Worm (Caenorhabditis elegans) whole organism, L3 larva: ENCODE data around the gene Y68A4A.13.
"Not testable (repeated sequence)": the region's sequence is repeated elsewhere in the genome, so short reads cannot be mapped to it uniquely, and the experiment has no call there.

Source experiments
- aly-2 ChIP-seq: fragments of 150-350 bp; optimal IDR thresholded peaks from 2 replicates; lab custom pipeline; 2014; ENCODE audit warnings: missing biosample characterization, missing genetic modification characterization
- ama-1 ChIP-seq: fragments of 150-350 bp; optimal IDR thresholded peaks from 2 replicates; lab custom pipeline; 2018
- ceh-16 ChIP-seq: sonication (generic microtip); optimal IDR thresholded peaks from 2 replicates; lab custom pipeline; 2017; ENCODE audit warnings: missing biosample characterization, missing genetic modification characterization
- ceh-28 ChIP-seq: fragments of 150-350 bp; optimal IDR thresholded peaks from 2 replicates; lab custom pipeline; 2014; ENCODE audit warnings: missing biosample characterization, missing genetic modification reagents, missing genetic modification characterization
- ceh-82 ChIP-seq: fragments of 150-350 bp; optimal IDR thresholded peaks from 2 replicates; lab custom pipeline; 2014; ENCODE audit warnings: missing biosample characterization, missing genetic modification characterization
- ceh-9 ChIP-seq: sonication (generic microtip); optimal IDR thresholded peaks from 2 replicates; lab custom pipeline; 2018; ENCODE audit warnings: missing biosample characterization, missing genetic modification characterization
- daf-12 ChIP-seq: fragments of 150-350 bp; optimal IDR thresholded peaks from 2 replicates; lab custom pipeline; 2014; ENCODE audit warnings: missing biosample characterization, missing genetic modification reagents, missing genetic modification characterization
- egl-5 ChIP-seq: fragments of 150-350 bp; optimal IDR thresholded peaks from 2 replicates; lab custom pipeline; 2017; ENCODE audit warnings: missing biosample characterization, missing genetic modification reagents, missing genetic modification characterization, inconsistent platforms
- elt-1 ChIP-seq: fragments of 150-350 bp; optimal IDR thresholded peaks from 2 replicates; lab custom pipeline; 2014; ENCODE audit warnings: missing biosample characterization, missing genetic modification characterization
- elt-2 ChIP-seq: sonication (generic microtip); optimal IDR thresholded peaks from 2 replicates; lab custom pipeline; 2016; ENCODE audit warnings: missing genetic modification reagents, mild to moderate bottlenecking, missing genetic modification characterization, missing compliant biosample characterization
- elt-3 ChIP-seq, 3 experiments: fragments of 150-350 bp in 1 of 3; sonication (generic microtip) in 2 of 3; optimal IDR thresholded peaks; 2 replicates in 2 of 3; 4 replicates in 1 of 3; lab custom pipeline; 2014 to 2017; ENCODE audit warnings: missing biosample characterization in 3 of 3, missing genetic modification characterization in 3 of 3
- eor-1 ChIP-seq, 2 experiments: fragments of 150-350 bp; optimal IDR thresholded peaks; 2 replicates each; lab custom pipeline; 2014 to 2018; ENCODE audit warnings: missing biosample characterization in 2 of 2, missing genetic modification characterization in 2 of 2
- fkh-10 ChIP-seq: sonication (generic microtip); optimal IDR thresholded peaks from 2 replicates; lab custom pipeline; 2017; ENCODE audit warnings: missing biosample characterization, missing genetic modification reagents, missing genetic modification characterization
- fkh-2 ChIP-seq: fragments of 150-350 bp; optimal IDR thresholded peaks from 2 replicates; lab custom pipeline; 2014; ENCODE audit warnings: missing biosample characterization, missing genetic modification reagents, missing genetic modification characterization
- fos-1 ChIP-seq: fragments of 150-350 bp; optimal IDR thresholded peaks from 2 replicates; lab custom pipeline; 2014; ENCODE audit warnings: missing biosample characterization, missing genetic modification characterization
- hmg-11 ChIP-seq: sonication (generic microtip); optimal IDR thresholded peaks from 2 replicates; lab custom pipeline; 2016; ENCODE audit warnings: missing genetic modification characterization, missing compliant biosample characterization
- jun-1 ChIP-seq: fragments of 150-350 bp; optimal IDR thresholded peaks from 2 replicates; lab custom pipeline; 2014; ENCODE audit warnings: missing biosample characterization, missing genetic modification reagents, missing genetic modification characterization
- lin-15B ChIP-seq: fragments of 150-350 bp; optimal IDR thresholded peaks from 2 replicates; lab custom pipeline; 2014; ENCODE audit warnings: missing biosample characterization, missing genetic modification characterization
- lin-39 ChIP-seq: fragments of 150-350 bp; optimal IDR thresholded peaks from 2 replicates; lab custom pipeline; 2018; ENCODE audit warnings: missing biosample characterization, missing genetic modification reagents, missing genetic modification characterization
- mdl-1 ChIP-seq: fragments of 150-350 bp; optimal IDR thresholded peaks from 2 replicates; lab custom pipeline; 2014; ENCODE audit warnings: missing biosample characterization, missing genetic modification characterization
- mml-1 ChIP-seq: fragments of 150-350 bp; sonication (generic microtip); optimal IDR thresholded peaks from 3 replicates; lab custom pipeline; 2014; ENCODE audit warnings: missing biosample characterization, missing genetic modification characterization
- nfya-1 ChIP-seq: sonication (generic microtip); optimal IDR thresholded peaks from 2 replicates; lab custom pipeline; 2017; ENCODE audit warnings: missing genetic modification characterization, mild to moderate bottlenecking, missing compliant biosample characterization, antibody characterized with exemption, moderate library complexity; ENCODE audit not compliant: insufficient read depth
- nhr-11 ChIP-seq: fragments of 150-350 bp; optimal IDR thresholded peaks from 2 replicates; lab custom pipeline; 2014; ENCODE audit warnings: missing biosample characterization, missing genetic modification characterization
- nhr-12 ChIP-seq: fragments of 150-350 bp; optimal IDR thresholded peaks from 2 replicates; lab custom pipeline; 2014; ENCODE audit warnings: missing biosample characterization, missing genetic modification characterization
- nhr-23 ChIP-seq: fragments of 150-350 bp; optimal IDR thresholded peaks from 2 replicates; lab custom pipeline; 2014; ENCODE audit warnings: missing biosample characterization, missing genetic modification reagents, missing genetic modification characterization
- nhr-25 ChIP-seq: sonication (generic microtip); optimal IDR thresholded peaks from 2 replicates; lab custom pipeline; 2017; ENCODE audit warnings: missing biosample characterization, missing genetic modification characterization
- nhr-28 ChIP-seq: fragments of 150-350 bp; optimal IDR thresholded peaks from 2 replicates; lab custom pipeline; 2014; ENCODE audit warnings: missing biosample characterization, missing genetic modification characterization
- nhr-76 ChIP-seq: fragments of 150-350 bp; sonication (generic microtip); optimal IDR thresholded peaks from 5 replicates; lab custom pipeline; 2014; ENCODE audit warnings: missing biosample characterization, missing genetic modification characterization
- nhr-77 ChIP-seq: fragments of 150-350 bp; optimal IDR thresholded peaks from 2 replicates; lab custom pipeline; 2014; ENCODE audit warnings: missing biosample characterization, missing genetic modification characterization
- pha-4 ChIP-seq: fragments of 150-350 bp; optimal IDR thresholded peaks from 2 replicates; lab custom pipeline; 2014; ENCODE audit warnings: missing biosample characterization, missing genetic modification reagents, missing genetic modification characterization
- pqm-1 ChIP-seq: fragments of 150-350 bp; optimal IDR thresholded peaks from 2 replicates; lab custom pipeline; 2017; ENCODE audit warnings: missing biosample characterization, missing genetic modification characterization, inconsistent platforms
- sea-2 ChIP-seq: fragments of 150-350 bp; sonication (generic microtip); optimal IDR thresholded peaks from 4 replicates; lab custom pipeline; 2014; ENCODE audit warnings: missing biosample characterization, missing genetic modification reagents, missing genetic modification characterization
- skn-1 ChIP-seq: fragments of 150-350 bp; optimal IDR thresholded peaks from 2 replicates; lab custom pipeline; 2014; ENCODE audit warnings: missing biosample characterization, missing genetic modification characterization
- tbx-2 ChIP-seq: sonication (generic microtip); optimal IDR thresholded peaks from 2 replicates; lab custom pipeline; 2016; ENCODE audit warnings: mild to moderate bottlenecking, missing genetic modification characterization, missing compliant biosample characterization
- unc-39 ChIP-seq: sonication (generic microtip); optimal IDR thresholded peaks from 4 replicates; lab custom pipeline; 2017; ENCODE audit warnings: missing biosample characterization, missing genetic modification characterization
- zag-1 ChIP-seq: fragments of 150-350 bp; optimal IDR thresholded peaks from 2 replicates; lab custom pipeline; 2014; ENCODE audit warnings: missing biosample characterization, missing genetic modification characterization
- ztf-11 ChIP-seq: fragments of 150-350 bp; optimal IDR thresholded peaks from 2 replicates; lab custom pipeline; 2014; ENCODE audit warnings: missing biosample characterization, missing genetic modification characterization

Gene Y68A4A.13

ce11 chrV:17208045-17208444, at the start of gene Y68A4A.13:
TSS of gene Y68A4A.13 (minus strand) at chrV:17208145.
- no peak for TF ChIP-seq nhr-11 (tag; lab: Kevin White, UChicago)
- TF ChIP-seq fos-1 = no peak
- TF ChIP-seq unc-39 = no peak
- no peak for TF ChIP-seq skn-1 (tag; lab: Kevin White, UChicago)
- no peak for TF ChIP-seq nhr-25 (tag; lab: Kevin White, UChicago)
- no peak for TF ChIP-seq tbx-2
- TF ChIP-seq fkh-10 = no peak
- TF ChIP-seq egl-5 (tag; lab: Kevin White, UChicago) = no peak
- no peak for TF ChIP-seq ceh-9
- TF ChIP-seq nhr-12 = no peak
- TF ChIP-seq elt-3 (tag; optimal IDR thresholded peaks at IDR 0.05; lab: Kevin White, UChicago) = no peak
- TF ChIP-seq nfya-1 (tag; lab: Kevin White, UChicago) = no peak
- no peak for TF ChIP-seq lin-39 (tag; lab: Kevin White, UChicago)
- TF ChIP-seq elt-2 = no peak
- no peak for TF ChIP-seq pha-4
- TF ChIP-seq nhr-28 (tag; lab: Kevin White, UChicago) = no peak

- TF ChIP-seq lin-39 (tag; lab: Kevin White, UChicago) (no peak), nhr-77 (tag; lab: Kevin White, UChicago) (no peak), ceh-82 (no peak), ceh-16 (tag; lab: Kevin White, UChicago) (no peak), fkh-2 (tag; lab: Kevin White, UChicago) (no peak), sea-2 (GFP tag; lab: Kevin White, UChicago) (no peak), eor-1 (tag; optimal IDR thresholded peaks at IDR 0.05; lab: Kevin White, UChicago) (no peak), pqm-1 (no peak), ztf-11 (tag; lab: Kevin White, UChicago) (no peak), daf-12 (no peak), nhr-76 (tag; lab: Kevin White, UChicago) (no peak)
Measured at ce11 chrV:17257637-17258036, 49.7 kb upstream of the Y68A4A.13 start.

- TF ChIP-seq nhr-77 (tag; lab: Kevin White, UChicago) (no peak), jun-1 (tag; lab: Kevin White, UChicago) (no peak), mml-1 (tag; lab: Kevin White, UChicago) (no peak), pha-4 (no peak), hmg-11 (tag; lab: Kevin White, UChicago) (no peak), nhr-25 (tag; lab: Kevin White, UChicago) (no peak), ztf-11 (tag; lab: Kevin White, UChicago) (no peak), lin-39 (tag; lab: Kevin White, UChicago) (no peak), zag-1 (tag; lab: Kevin White, UChicago) (no peak), mdl-1 (tag; lab: Kevin White, UChicago) (no peak), elt-1 (tag; lab: Kevin White, UChicago) (no peak), nhr-12 (no peak), fos-1 (no peak), daf-12 (no peak), ama-1 (lab: Kevin White, UChicago) (no peak)
Measured at ce11 chrV:17255454-17255853, 47.5 kb upstream of the Y68A4A.13 start, which contains the start of gene srh-115. TSS of gene srh-115 (plus strand) at chrV:17255754.

- TF ChIP-seq hmg-11 (tag; lab: Kevin White, UChicago); tbx-2; aly-2: not testable (repeated sequence)
Measured at ce11 chrV:17255028-17255427, 47.1 kb upstream of the Y68A4A.13 start, which contains the start of gene srh-116. TSS of gene srh-116 (minus strand) at chrV:17255128.

- no peak for TF ChIP-seq elt-2
- TF ChIP-seq nhr-12 = no peak
- no peak for TF ChIP-seq lin-15B (tag; lab: Kevin White, UChicago)
- no peak for TF ChIP-seq nhr-23 (tag; lab: Kevin White, UChicago)
- no peak for TF ChIP-seq ceh-28
- no peak for TF ChIP-seq tbx-2
Measured at ce11 chrV:17251364-17251961, 43.5 kb upstream of the Y68A4A.13 start, which contains the start of gene Y61B8A.6. TSS of gene Y61B8A.6 (plus strand) at chrV:17251911.
